Worm (Caenorhabditis elegans): Measurements from ENCODE around the gene dmsr-16.

DNA sequence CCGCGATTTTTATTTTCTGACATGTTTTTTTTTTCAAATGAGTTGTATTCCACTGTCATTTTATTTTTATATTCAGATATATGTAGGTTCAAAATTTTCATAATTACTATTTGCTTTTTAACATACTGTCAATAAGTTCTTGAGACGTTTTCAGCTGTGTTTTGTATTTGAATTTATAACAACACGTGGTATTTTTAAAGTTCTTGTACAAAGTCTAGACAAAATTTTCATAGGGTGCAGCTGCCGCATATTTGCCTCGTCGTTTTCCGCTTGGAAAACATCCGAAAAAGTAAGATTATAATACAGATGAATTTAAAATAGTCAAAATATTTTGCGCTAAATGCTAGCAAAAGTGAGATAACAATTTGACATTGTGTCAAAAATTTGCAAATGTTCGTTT lies 19.9 kb upstream of the dmsr-16 start, which contains the start of gene dmsr-15:
- no peak for TF ChIP-seq snpc-4 (tag; optimal IDR thresholded peaks at IDR 0.05)
- no peak for TF ChIP-seq ztf-11 (tag; optimal IDR thresholded peaks at IDR 0.05)
- TF ChIP-seq pha-4 (tag; optimal IDR thresholded peaks at IDR 0.05) = no peak
- TF ChIP-seq lin-13 (tag; optimal IDR thresholded peaks at IDR 0.05) = no peak
- no peak for TF ChIP-seq nhr-237 (tag; optimal IDR thresholded peaks at IDR 0.05)
- no peak for TF ChIP-seq lsy-2 (tag; optimal IDR thresholded peaks at IDR 0.05)
- TF ChIP-seq unc-62 (GFP tag; optimal IDR thresholded peaks at IDR 0.05) = no peak
- no peak for TF ChIP-seq elt-1 (tag; optimal IDR thresholded peaks at IDR 0.05; ENCODE audit: borderline replicate concordance, insufficient read depth)
- no peak for TF ChIP-seq ceh-39 (tag; optimal IDR thresholded peaks at IDR 0.05)
- no peak for TF ChIP-seq nhr-76 (tag; optimal IDR thresholded peaks at IDR 0.05)
